Fruit fly (Drosophila melanogaster): ENCODE results near the gene Osi24.

Osi24 gene

dm6 chr3R:6198488-6198892 lies at the start of gene Osi24:
Gene Osi24 (plus strand): TSS chr3R:6198811.
- TF ChIP-seq CG17801 (GFP tag; optimal IDR thresholded peaks at IDR 0.05; ENCODE audit: partially characterized antibody): no peak

DNA sequence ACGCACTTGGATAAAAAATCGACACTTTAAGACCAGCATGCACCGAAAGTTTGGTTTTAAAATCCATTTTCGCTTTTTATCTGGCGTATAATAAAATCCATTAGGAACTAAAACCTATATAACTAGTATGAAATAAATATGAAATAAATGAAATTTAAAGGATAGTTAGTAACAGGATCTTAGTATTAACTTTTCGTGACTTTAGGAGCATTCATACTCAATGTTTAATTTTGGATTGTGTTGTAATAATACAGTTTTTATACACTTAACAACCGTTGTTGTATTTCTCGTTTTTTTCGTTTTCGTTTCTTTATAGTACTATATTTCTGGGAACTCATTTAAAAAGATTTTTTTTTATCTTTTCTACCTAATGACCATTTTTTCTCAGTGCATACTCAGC lies 49.5 kb upstream of the Osi24 start:
- TF ChIP-seq CG17801 (GFP tag; optimal IDR thresholded peaks at IDR 0.05; ENCODE audit: partially characterized antibody): no peak

DNA sequence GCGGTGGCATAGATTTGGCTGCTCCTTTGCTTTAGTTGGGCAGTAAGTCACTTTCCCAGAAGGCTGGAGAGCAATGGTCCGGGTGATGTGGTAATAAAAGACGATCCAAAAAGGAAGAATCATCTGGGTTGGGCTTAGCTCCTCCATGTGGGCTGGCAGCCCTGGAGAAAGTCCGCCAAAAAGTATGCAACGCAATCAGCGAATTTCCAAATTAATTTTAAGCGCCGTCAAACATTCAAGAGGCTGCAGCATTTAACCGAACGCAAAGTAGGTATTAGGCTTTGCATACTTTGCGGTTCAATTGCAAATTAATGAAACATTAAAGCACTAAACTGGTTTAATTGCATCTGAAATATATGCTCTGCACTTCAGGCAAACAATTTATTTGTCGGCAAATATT lies 49.0 kb upstream of the Osi24 start:
- TF ChIP-seq CG17801 (GFP tag; optimal IDR thresholded peaks at IDR 0.05; ENCODE audit: partially characterized antibody): no peak

DNA sequence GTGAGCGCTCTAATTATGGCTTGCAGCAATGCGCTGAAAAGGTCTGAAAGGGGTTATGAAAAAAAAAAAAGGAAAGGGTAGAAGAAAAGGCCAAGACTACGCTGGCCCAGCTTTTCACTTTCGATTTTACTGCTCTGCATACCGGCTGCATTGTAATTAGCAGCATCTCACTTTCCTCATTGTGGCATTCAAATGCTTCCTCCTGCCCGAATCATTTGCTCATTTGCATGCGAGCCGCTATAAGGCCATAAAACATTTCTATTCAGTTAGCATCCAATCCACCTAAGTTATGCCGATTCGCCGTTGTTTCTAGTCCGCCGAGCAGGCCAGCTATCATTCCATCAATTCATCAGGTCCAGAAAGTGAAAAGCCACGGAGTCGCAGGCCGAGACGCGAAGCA lies 45.0 kb upstream of the Osi24 start:
- TF ChIP-seq CG17801 (GFP tag; optimal IDR thresholded peaks at IDR 0.05; ENCODE audit: partially characterized antibody): no peak

dm6 chr3R:6154773-6155295 lies 43.8 kb upstream of the Osi24 start:
- TF ChIP-seq CG17801 (GFP tag; optimal IDR thresholded peaks at IDR 0.05; ENCODE audit: partially characterized antibody): no peak

- no peak for TF ChIP-seq CG17801 (GFP tag; optimal IDR thresholded peaks at IDR 0.05; ENCODE audit: partially characterized antibody)
These were observed 41.6 kb upstream of the Osi24 start, which contains the start of gene CG31559 for dm6 chr3R:6156963-6157498. Gene CG31559 (minus strand): TSS chr3R:6157235.

dm6 chr3R:6167183-6167582 lies 31.4 kb upstream of the Osi24 start, which contains the start of gene CG1077:
Gene CG1077 (plus strand): TSS chr3R:6167483.
- no peak for TF ChIP-seq CG17801 (GFP tag; optimal IDR thresholded peaks at IDR 0.05; ENCODE audit: partially characterized antibody)

DNA sequence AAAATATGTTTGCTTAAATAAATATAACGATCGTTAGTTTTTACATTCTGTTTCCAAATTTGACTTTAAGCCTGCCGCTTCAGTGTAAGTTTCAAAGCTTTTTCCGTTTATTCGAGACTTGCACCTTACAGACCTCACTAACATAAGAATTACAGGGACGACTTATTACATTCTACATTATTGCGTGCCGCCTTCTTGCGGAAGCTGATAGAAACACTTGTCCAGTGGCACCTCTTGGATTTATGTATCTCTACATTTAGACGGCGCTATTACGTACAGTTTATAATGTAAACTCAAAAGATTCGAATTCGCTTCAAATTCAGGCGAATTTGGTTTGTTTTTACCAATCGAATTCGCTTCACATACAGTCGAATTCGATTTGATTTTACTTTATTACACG lies 27.9 kb upstream of the Osi24 start:
- TF ChIP-seq CG17801 (GFP tag; optimal IDR thresholded peaks at IDR 0.05; ENCODE audit: partially characterized antibody): no peak

dm6 chr3R:6173249-6173648 lies 25.4 kb upstream of the Osi24 start, which contains the start of gene Osi1:
Gene Osi1 (plus strand): TSS chr3R:6173549.
- TF ChIP-seq CG17801 (GFP tag; optimal IDR thresholded peaks at IDR 0.05; ENCODE audit: partially characterized antibody): no peak

- no peak for TF ChIP-seq CG17801 (GFP tag; optimal IDR thresholded peaks at IDR 0.05; ENCODE audit: partially characterized antibody)
These were observed 16.1 kb upstream of the Osi24 start for dm6 chr3R:6182511-6182910.

- no peak for TF ChIP-seq CG17801 (GFP tag; optimal IDR thresholded peaks at IDR 0.05; ENCODE audit: partially characterized antibody)
These were observed 11.6 kb upstream of the Osi24 start, which contains the start of gene NPFR for dm6 chr3R:6187015-6187414. Gene NPFR (plus strand): TSS chr3R:6187315.

DNA sequence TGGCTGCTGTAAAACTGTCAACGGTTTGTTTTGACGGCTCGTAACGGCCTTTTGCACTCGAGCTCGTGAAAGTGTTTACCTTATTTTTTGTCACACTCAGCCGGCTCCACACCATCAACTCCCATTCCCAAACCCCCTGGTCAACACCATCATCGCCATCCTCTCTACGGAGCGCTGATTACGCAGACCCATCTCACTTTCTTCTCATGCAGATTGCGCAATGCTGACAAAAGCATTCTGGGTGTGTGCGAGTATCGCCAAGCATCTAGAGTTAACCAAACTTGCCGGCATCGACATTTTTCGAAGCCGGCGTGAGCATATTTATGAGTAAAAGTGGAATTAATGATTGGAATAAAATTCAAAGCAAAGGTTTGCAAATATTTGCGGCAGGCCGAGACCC lies 2.2 kb upstream of the Osi24 start:
- no peak for TF ChIP-seq CG17801 (GFP tag; optimal IDR thresholded peaks at IDR 0.05; ENCODE audit: partially characterized antibody)

dm6 chr3R:6199717-6200116 lies 1.1 kb downstream of the Osi24 start:
- no peak for TF ChIP-seq CG17801 (GFP tag; optimal IDR thresholded peaks at IDR 0.05; ENCODE audit: partially characterized antibody)

dm6 chr3R:6203000-6203399 lies 4.4 kb downstream of the Osi24 start:
- no peak for TF ChIP-seq CG17801 (GFP tag; optimal IDR thresholded peaks at IDR 0.05; ENCODE audit: partially characterized antibody)

- no peak for TF ChIP-seq CG17801 (GFP tag; optimal IDR thresholded peaks at IDR 0.05; ENCODE audit: partially characterized antibody)
These were observed 10.5 kb downstream of the Osi24 start, which contains the start of gene Osi2 for dm6 chr3R:6209073-6209472. Gene Osi2 (plus strand): TSS chr3R:6209373.

- no peak for TF ChIP-seq CG17801 (GFP tag; optimal IDR thresholded peaks at IDR 0.05; ENCODE audit: partially characterized antibody)
These were observed 11.8 kb downstream of the Osi24 start for dm6 chr3R:6210266-6211040.

Data from ovary, adult (tissue).